Worm (Caenorhabditis elegans) whole organism, early embryonic: Measurements from ENCODE around the gene wdr-60.

ENCODE experiments used
- ama-1 ChIP-seq: fragments of 150-350 bp; optimal IDR thresholded peaks from 2 replicates; lab custom pipeline; 2014
- tbx-11 ChIP-seq: fragments of 200-800 bp; sonication (Bioruptor generic); IDR thresholded peaks from 2 replicates; pipeline ENCODE4 v1.3.6; 2022; ENCODE audit warnings: missing genetic modification characterization, missing compliant biosample characterization

ce11 chrIII:4998956-4999425, 12.0 kb downstream of the wdr-60 start, which contains the start of gene smcr-8:
- TF ChIP-seq ama-1 (lab: Kevin White, UChicago) (no peak), tbx-11 (GFP tag; lab: Robert Waterston, UW) (no peak)
